Fruit fly (Drosophila melanogaster): Measurements from ENCODE around the gene Ubx.

The Ubx gene

dm6 chr3R:16661693-16662092 is 72.5 kb downstream of the Ubx start (continued):
- TF ChIP-seq CG12071 (GFP tag; optimal IDR thresholded peaks at IDR 0.05): no peak
- TF ChIP-seq CG4854 (GFP tag; optimal IDR thresholded peaks at IDR 0.05): no peak
- no peak for TF ChIP-seq Bteb2 (GFP tag; optimal IDR thresholded peaks at IDR 0.05)
- TF ChIP-seq CG14441 (GFP tag; IDR thresholded peaks at IDR 0.05): no peak
- TF ChIP-seq Nf-YB (GFP tag; optimal IDR thresholded peaks at IDR 0.05): peak; percentile 77
- no peak for TF ChIP-seq HLHmδ (GFP tag; optimal IDR thresholded peaks at IDR 0.05)
- peak; percentile 71 for TF ChIP-seq Nf-YC (tag; optimal IDR thresholded peaks at IDR 0.05)
- no peak for TF ChIP-seq lmd (GFP tag; IDR thresholded peaks at IDR 0.05)
- no peak for TF ChIP-seq ac (GFP tag; optimal IDR thresholded peaks at IDR 0.05)
- no peak for TF ChIP-seq Atf6 (GFP tag; IDR thresholded peaks at IDR 0.05)
- TF ChIP-seq twi (tag; optimal IDR thresholded peaks at IDR 0.05): peak; percentile 29
- peak; percentile 40 for TF ChIP-seq cg (GFP tag; optimal IDR thresholded peaks at IDR 0.05)
- TF ChIP-seq phol (tag; optimal IDR thresholded peaks at IDR 0.05): peak; percentile 33
- no peak for TF ChIP-seq CG2889 (GFP tag; IDR thresholded peaks at IDR 0.05)
- TF ChIP-seq sens (GFP tag): peak; percentile 69
- TF ChIP-seq CG1832 (GFP tag; optimal IDR thresholded peaks at IDR 0.05): peak; percentile 71
- TF ChIP-seq CG10462 (GFP tag; optimal IDR thresholded peaks at IDR 0.05): no peak
- TF ChIP-seq Bgb (GFP tag; IDR thresholded peaks at IDR 0.05; ENCODE audit: partially characterized antibody): no peak

- no peak for TF ChIP-seq CG6765 (GFP tag; optimal IDR thresholded peaks at IDR 0.05)
- TF ChIP-seq C15 (GFP tag; IDR thresholded peaks at IDR 0.05): 0 out of 3 replicates have a peak, but pooled peaks have one; percentile 13
- TF ChIP-seq CG10979 (tag; optimal IDR thresholded peaks at IDR 0.05): no peak
- TF ChIP-seq Trl (optimal IDR thresholded peaks at IDR 0.05): no peak
- peak; percentile 33 for TF ChIP-seq Trl (GFP tag; optimal IDR thresholded peaks at IDR 0.05)
- no peak for TF ChIP-seq Ravus (GFP tag; IDR thresholded peaks at IDR 0.05)
- no peak for TF ChIP-seq CG15073 (GFP tag; optimal IDR thresholded peaks at IDR 0.05)
- TF ChIP-seq tin (GFP tag; optimal IDR thresholded peaks at IDR 0.05): peak; percentile 18
- TF ChIP-seq CG17568 (GFP tag; optimal IDR thresholded peaks at IDR 0.05): no peak
- no peak for TF ChIP-seq shn (GFP tag; optimal IDR thresholded peaks at IDR 0.05)
- TF ChIP-seq MESR4 (GFP tag; optimal IDR thresholded peaks at IDR 0.05): no peak
- no peak for TF ChIP-seq Camta (GFP tag; optimal IDR thresholded peaks at IDR 0.05)
- TF ChIP-seq fd102C (GFP tag; optimal IDR thresholded peaks at IDR 0.05): no peak
- TF ChIP-seq slou (GFP tag; optimal IDR thresholded peaks at IDR 0.05): no peak
- TF ChIP-seq Atf-2 (GFP tag; optimal IDR thresholded peaks at IDR 0.05): no peak
- no peak for TF ChIP-seq run (tag; optimal IDR thresholded peaks at IDR 0.05)
- TF ChIP-seq CG10321 (GFP tag; IDR thresholded peaks at IDR 0.05): no peak
- TF ChIP-seq CG7839 (tag; optimal IDR thresholded peaks at IDR 0.05): no peak
- TF ChIP-seq CG7963 (GFP tag; IDR thresholded peaks at IDR 0.05; ENCODE audit: partially characterized antibody): peak; percentile 72
- peak; percentile 42 for TF ChIP-seq CG2116 (GFP tag; optimal IDR thresholded peaks at IDR 0.05)
- peak; percentile 61 for TF ChIP-seq vvl (GFP tag; IDR thresholded peaks at IDR 0.05)
- peak; percentile 81 for TF ChIP-seq Opbp (GFP tag; IDR thresholded peaks at IDR 0.05; ENCODE audit: partially characterized antibody)
- no peak for TF ChIP-seq fru (optimal IDR thresholded peaks at IDR 0.05)
- peak; percentile 62 for TF ChIP-seq stwl (tag; optimal IDR thresholded peaks at IDR 0.05)
- TF ChIP-seq Atf6 (GFP tag; IDR thresholded peaks at IDR 0.05): peak; percentile 15
- TF ChIP-seq Sry-β (GFP tag; optimal IDR thresholded peaks at IDR 0.05): no peak
- peak; percentile 56 for TF ChIP-seq CG8290 (GFP tag; optimal IDR thresholded peaks at IDR 0.05)
- peak; percentile 72 to 79 for TF ChIP-seq CG8290 (tag; optimal IDR thresholded peaks at IDR 0.05)
- no peak for TF ChIP-seq TFAM (GFP tag; optimal IDR thresholded peaks at IDR 0.05)
- no peak for TF ChIP-seq B-H2 (GFP tag; optimal IDR thresholded peaks at IDR 0.05)
- no peak for TF ChIP-seq gce (GFP tag; IDR thresholded peaks at IDR 0.05)
- peak; percentile 37 for TF ChIP-seq Mad (GFP tag; optimal IDR thresholded peaks at IDR 0.05)
- no peak for TF ChIP-seq corto (GFP tag; optimal IDR thresholded peaks at IDR 0.05)
Observed at dm6 chr3R:16655494-16656493, 78.4 kb downstream of the Ubx start, which contains the start of gene modSP. modSP (minus strand) TSS chr3R:16655662.

All from whole organism, embryonic.